Fruit fly (Drosophila melanogaster) whole organism, embryonic: Measurements from ENCODE around the gene dnc.

Experiments used
- Awh ChIP-seq: fragments of 200-800 bp; sonication (Bioruptor generic); IDR thresholded peaks from 2 replicates; pipeline ENCODE4, ENCODE4 v1.3.6; 2022; ENCODE audit warnings: missing biosample characterization, missing genetic modification characterization
- B-H1 ChIP-seq: fragments of 200-800 bp; sonication (Bioruptor generic); IDR thresholded peaks from 3 replicates; pipeline ENCODE4 v1.3.6; 2022; ENCODE audit warnings: missing biosample characterization, missing genetic modification characterization
- CG12155 ChIP-seq: fragments of 200-800 bp; sonication (Bioruptor generic); optimal IDR thresholded peaks from 3 replicates; lab custom pipeline; 2016; ENCODE audit warnings: missing biosample characterization, missing genetic modification characterization
- CG12236 ChIP-seq: fragments of 200-800 bp; sonication (Bioruptor generic); optimal IDR thresholded peaks from 2 replicates; lab custom pipeline; 2016; ENCODE audit warnings: missing biosample characterization, missing genetic modification characterization
- CG12769 ChIP-seq: fragments of 200-800 bp; sonication (Bioruptor generic); optimal IDR thresholded peaks from 2 replicates; lab custom pipeline; 2019; ENCODE audit warnings: missing biosample characterization, mild to moderate bottlenecking, missing genetic modification characterization, moderate library complexity
- CG12942 ChIP-seq: fragments of 200-800 bp; sonication (Bioruptor generic); optimal IDR thresholded peaks from 3 replicates; lab custom pipeline; 2016; ENCODE audit warnings: missing biosample characterization, missing genetic modification characterization
- CG13123 ChIP-seq: fragments of 200-800 bp; sonication (Bioruptor generic); optimal IDR thresholded peaks from 2 replicates; lab custom pipeline; 2016; ENCODE audit warnings: missing biosample characterization, missing genetic modification characterization
- CG16863 ChIP-seq: fragments of 200-800 bp; sonication (Bioruptor generic); optimal IDR thresholded peaks from 3 replicates; lab custom pipeline; 2016; ENCODE audit warnings: missing biosample characterization, missing genetic modification characterization
- CG17186 ChIP-seq: fragments of 200-800 bp; sonication (Bioruptor generic); optimal IDR thresholded peaks from 3 replicates; lab custom pipeline; 2017; ENCODE audit warnings: missing biosample characterization, missing genetic modification reagents, missing genetic modification characterization
- CG17359 ChIP-seq: fragments of 200-800 bp; sonication (Bioruptor generic); optimal IDR thresholded peaks from 3 replicates; lab custom pipeline; 2018; ENCODE audit warnings: missing biosample characterization, mild to moderate bottlenecking, missing genetic modification characterization, moderate library complexity
- CG17385 ChIP-seq: fragments of 200-800 bp; sonication (Bioruptor generic); optimal IDR thresholded peaks from 3 replicates; lab custom pipeline; 2018; ENCODE audit warnings: missing biosample characterization, mild to moderate bottlenecking, missing genetic modification characterization
- CG17612 ChIP-seq: fragments of 200-800 bp; sonication (Bioruptor generic); IDR thresholded peaks from 2 replicates; pipeline ENCODE4 v1.3.6; 2022; ENCODE audit warnings: missing biosample characterization, missing genetic modification characterization
- CG18011 ChIP-seq: fragments of 200-800 bp; sonication (Bioruptor generic); optimal IDR thresholded peaks from 2 replicates; lab custom pipeline; 2017; ENCODE audit warnings: missing biosample characterization, missing genetic modification characterization, mild to moderate bottlenecking, moderate library complexity, missing genotype
- CG31224 ChIP-seq: fragments of 200-800 bp; sonication (Bioruptor generic); IDR thresholded peaks from 2 replicates; pipeline ENCODE4 v1.3.6; 2022; ENCODE audit warnings: missing biosample characterization, missing genetic modification characterization
- CG3163 ChIP-seq: fragments of 200-800 bp; sonication (Bioruptor generic); optimal IDR thresholded peaks from 3 replicates; lab custom pipeline; 2016; ENCODE audit warnings: missing biosample characterization, missing genetic modification characterization
- CG32767 ChIP-seq: fragments of 200-800 bp; sonication (Bioruptor generic); IDR thresholded peaks from 2 replicates; pipeline ENCODE4 v1.3.6; 2022; ENCODE audit warnings: missing biosample characterization, missing genetic modification characterization
- CG34376 ChIP-seq: fragments of 200-800 bp; sonication (Bioruptor generic); optimal IDR thresholded peaks from 2 replicates; lab custom pipeline; 2018; ENCODE audit warnings: missing biosample characterization, mild to moderate bottlenecking, missing genetic modification characterization
- CG4360 ChIP-seq: fragments of 200-800 bp; sonication (Bioruptor generic); IDR thresholded peaks from 2 replicates; pipeline ENCODE4 v1.3.6; 2022; ENCODE audit warnings: missing biosample characterization, missing genetic modification characterization
- CG6683 ChIP-seq: fragments of 200-800 bp; sonication (Bioruptor generic); optimal IDR thresholded peaks from 2 replicates; lab custom pipeline; 2017; ENCODE audit warnings: missing biosample characterization, mild to moderate bottlenecking, missing genetic modification characterization, missing genetic modification reagents
- CG7556 ChIP-seq: fragments of 200-800 bp; sonication (Bioruptor generic); optimal IDR thresholded peaks from 2 replicates; lab custom pipeline; 2017; ENCODE audit warnings: missing biosample characterization, mild to moderate bottlenecking, missing genetic modification characterization
- Chrac-16 ChIP-seq: fragments of 200-800 bp; sonication (Bioruptor generic); optimal IDR thresholded peaks from 3 replicates; lab custom pipeline; 2016; ENCODE audit warnings: missing biosample characterization, missing genetic modification characterization
- Dll ChIP-seq: fragments of 200-800 bp; sonication (Bioruptor generic); IDR thresholded peaks from 4 replicates; pipeline ENCODE4 v1.3.6; 2022; ENCODE audit warnings: missing biosample characterization, missing genetic modification characterization; ENCODE audit not compliant: partially characterized antibody
- E2f1 ChIP-seq: fragments of 200-800 bp; sonication (Bioruptor generic); IDR thresholded peaks from 2 replicates; pipeline ENCODE4 v1.3.6; 2022; ENCODE audit warnings: missing biosample characterization, missing genetic modification characterization
- Eip74EF ChIP-seq, 2 experiments: fragments of 200-800 bp in 1 of 2; fragments of >200 bp in 1 of 2; sonication (Bioruptor generic) in 1 of 2; optimal IDR thresholded peaks; 2 replicates each; lab custom pipeline; 2017 to 2019; ENCODE audit warnings: missing biosample characterization in 2 of 2, missing genetic modification characterization in 2 of 2, mild to moderate bottlenecking in 1 of 2, moderate library complexity in 1 of 2
- Fer3 ChIP-seq: fragments of 200-800 bp; sonication (Bioruptor generic); optimal IDR thresholded peaks from 2 replicates; lab custom pipeline; 2018; ENCODE audit warnings: missing biosample characterization, mild to moderate bottlenecking, missing genetic modification characterization, moderate library complexity
- Gsc ChIP-seq: fragments of 200-800 bp; sonication (Bioruptor generic); IDR thresholded peaks from 2 replicates; pipeline ENCODE4 v1.3.6; 2022; ENCODE audit warnings: missing biosample characterization, missing genetic modification characterization
- HHEX ChIP-seq: fragments of 200-800 bp; sonication (Bioruptor generic); optimal IDR thresholded peaks from 3 replicates; lab custom pipeline; 2017; ENCODE audit warnings: missing biosample characterization, mild to moderate bottlenecking, missing genetic modification characterization, missing genetic modification reagents
- Myb ChIP-seq: fragments of 200-800 bp; sonication (Bioruptor generic); optimal IDR thresholded peaks from 2 replicates; lab custom pipeline; 2016; ENCODE audit warnings: missing biosample characterization, missing genetic modification characterization
- Nf-YA ChIP-seq: fragments of 200-800 bp; sonication (Bioruptor generic); IDR thresholded peaks from 2 replicates; pipeline ENCODE4 v1.3.6; 2022; ENCODE audit warnings: missing biosample characterization, missing genetic modification characterization
- Vsx1 ChIP-seq: fragments of 200-800 bp; sonication (Bioruptor generic); optimal IDR thresholded peaks from 2 replicates; lab custom pipeline; 2017; ENCODE audit warnings: missing biosample characterization, mild to moderate bottlenecking, missing genetic modification characterization, missing genetic modification reagents
- Xrp1 ChIP-seq: fragments of 200-800 bp; sonication (Bioruptor generic); IDR thresholded peaks from 2 replicates; pipeline ENCODE4 v1.3.6; 2022; ENCODE audit warnings: missing biosample characterization, missing genetic modification characterization
- aop ChIP-seq: fragments of 200-800 bp; sonication (Bioruptor generic); IDR thresholded peaks from 2 replicates; pipeline ENCODE4 v1.3.6; 2022; ENCODE audit warnings: missing biosample characterization, missing genetic modification characterization
- cg ChIP-seq: fragments of 200-800 bp; sonication (Bioruptor generic); optimal IDR thresholded peaks from 3 replicates; lab custom pipeline; 2019; ENCODE audit warnings: missing biosample characterization, mild to moderate bottlenecking, missing genetic modification characterization, moderate library complexity
- chn ChIP-seq: fragments of 200-800 bp; sonication (Bioruptor generic); optimal IDR thresholded peaks from 2 replicates; lab custom pipeline; 2016; ENCODE audit warnings: missing biosample characterization, missing genetic modification characterization
- crc ChIP-seq: fragments of 200-800 bp; sonication (Bioruptor generic); optimal IDR thresholded peaks from 2 replicates; lab custom pipeline; 2016; ENCODE audit warnings: missing biosample characterization, missing genetic modification characterization
- crol ChIP-seq: fragments of 200-800 bp; sonication (Bioruptor generic); IDR thresholded peaks from 2 replicates; pipeline ENCODE4 v1.3.6; 2022; ENCODE audit warnings: missing biosample characterization, missing genetic modification characterization
- dati ChIP-seq: fragments of 200-800 bp; sonication (Bioruptor generic); IDR thresholded peaks from 2 replicates; pipeline ENCODE4 v1.3.6; 2022; ENCODE audit warnings: missing biosample characterization, missing genetic modification characterization
- eyg ChIP-seq: fragments of 200-800 bp; sonication (Bioruptor generic); optimal IDR thresholded peaks from 3 replicates; lab custom pipeline; 2016; ENCODE audit warnings: missing biosample characterization, missing genetic modification characterization
- fd96Cb ChIP-seq: fragments of 200-800 bp; sonication (Bioruptor generic); optimal IDR thresholded peaks from 2 replicates; lab custom pipeline; 2018; ENCODE audit warnings: missing biosample characterization, mild to moderate bottlenecking, missing genetic modification characterization, moderate library complexity
- fu2 ChIP-seq: fragments of 200-800 bp; sonication (Bioruptor generic); optimal IDR thresholded peaks from 2 replicates; lab custom pipeline; 2016; ENCODE audit warnings: missing biosample characterization, missing genetic modification characterization
- hkb ChIP-seq, 2 experiments: fragments of 200-800 bp in 1 of 2; fragments of >200 bp in 1 of 2; sonication (Bioruptor generic) in 1 of 2; IDR thresholded peaks in 1 of 2; optimal IDR thresholded peaks in 1 of 2; 2 replicates each; pipeline versions ENCODE4 v1.3.6 to Lab custom; 2017 to 2022; ENCODE audit warnings: missing biosample characterization in 1 of 2, missing genetic modification characterization in 1 of 2
- kah ChIP-seq: fragments of 200-800 bp; sonication (Bioruptor generic); optimal IDR thresholded peaks from 2 replicates; lab custom pipeline; 2018; ENCODE audit warnings: missing biosample characterization, mild to moderate bottlenecking, missing genetic modification characterization
- kay ChIP-seq: fragments of 200-800 bp; sonication (Bioruptor generic); optimal IDR thresholded peaks from 2 replicates; lab custom pipeline; 2016; ENCODE audit warnings: missing biosample characterization, missing genetic modification characterization
- pho ChIP-seq: fragments of 200-800 bp; sonication (Bioruptor generic); optimal IDR thresholded peaks from 2 replicates; lab custom pipeline; 2016; ENCODE audit warnings: missing biosample characterization, missing genetic modification characterization
- pita ChIP-seq: fragments of 200-800 bp; sonication (Bioruptor generic); optimal IDR thresholded peaks from 2 replicates; lab custom pipeline; 2017; ENCODE audit warnings: missing biosample characterization, mild to moderate bottlenecking, missing genetic modification characterization
- pnt ChIP-seq: fragments of 200-800 bp; sonication (Bioruptor generic); optimal IDR thresholded peaks from 3 replicates; lab custom pipeline; 2016; ENCODE audit warnings: missing biosample characterization, missing genetic modification characterization
- tap ChIP-seq: fragments of 200-800 bp; optimal IDR thresholded peaks from 3 replicates; lab custom pipeline; 2019; ENCODE audit warnings: missing biosample characterization, mild to moderate bottlenecking, missing genetic modification characterization, moderate library complexity
- tx ChIP-seq: fragments of 200-800 bp; sonication (Bioruptor generic); optimal IDR thresholded peaks from 2 replicates; lab custom pipeline; 2016; ENCODE audit warnings: missing biosample characterization, missing genetic modification characterization

Gene dnc

dm6 chrX:3288909-3289706, 112.9 kb downstream of the dnc start (continued):
- TF ChIP-seq kay (GFP tag; lab: Kevin White, UChicago) (no peak), E2f1 (peak; percentile 23), aop (GFP tag; lab: Robert Waterston, UW) (no peak), CG12942 (GFP tag; lab: Kevin White, UChicago) (no peak), Nf-YA (GFP tag; lab: Robert Waterston, UW) (no peak)

- no peak for TF ChIP-seq B-H1 (GFP tag; lab: Robert Waterston, UW)
- TF ChIP-seq tap, result no peak
- TF ChIP-seq CG34376 (GFP tag; lab: Kevin White, UChicago), result no peak
- TF ChIP-seq cg (GFP tag; lab: Kevin White, UChicago), result peak; percentile 36
- TF ChIP-seq crc, result no peak
- TF ChIP-seq Chrac-16 (GFP tag; lab: Kevin White, UChicago), result no peak
- no peak for TF ChIP-seq CG17359 (tag; lab: Kevin White, UChicago)
- no peak for TF ChIP-seq CG12769 (tag; lab: Kevin White, UChicago)
- peak; percentile 17 for TF ChIP-seq CG17385 (GFP tag; lab: Kevin White, UChicago)
- no peak for TF ChIP-seq CG6683 (GFP tag; lab: Kevin White, UChicago)
- no peak for TF ChIP-seq fd96Cb
- TF ChIP-seq CG32767 (GFP tag; lab: Robert Waterston, UW), result no peak
- no peak for TF ChIP-seq Xrp1 (GFP tag; lab: Robert Waterston, UW)
- TF ChIP-seq fu2 (GFP tag; lab: Kevin White, UChicago), result no peak
- no peak for TF ChIP-seq pnt (GFP tag; lab: Kevin White, UChicago)
- TF ChIP-seq Fer3, result no peak
- TF ChIP-seq chn (GFP tag; lab: Kevin White, UChicago), result no peak
- TF ChIP-seq pita (GFP tag; lab: Kevin White, UChicago), result no peak
- no peak for TF ChIP-seq pho
- no peak for TF ChIP-seq hkb (optimal IDR thresholded peaks at IDR 0.05; lab: Kevin White, UChicago)
- no peak for TF ChIP-seq hkb (GFP tag; IDR thresholded peaks at IDR 0.05; lab: Robert Waterston, UW)
- no peak for TF ChIP-seq Eip74EF (GFP tag; optimal IDR thresholded peaks at IDR 0.05; lab: Kevin White, UChicago)
- TF ChIP-seq Vsx1 (GFP tag; lab: Kevin White, UChicago), result no peak
- no peak for TF ChIP-seq kah (GFP tag; lab: Kevin White, UChicago)
- TF ChIP-seq CG16863 (GFP tag; lab: Kevin White, UChicago), result no peak
- TF ChIP-seq CG3163 (GFP tag; lab: Kevin White, UChicago), result no peak
- no peak for TF ChIP-seq Awh
- no peak for TF ChIP-seq HHEX
- no peak for TF ChIP-seq tx (GFP tag; lab: Kevin White, UChicago)
- TF ChIP-seq dati (GFP tag; lab: Robert Waterston, UW), result no peak
- no peak for TF ChIP-seq Gsc (GFP tag; lab: Robert Waterston, UW)
- no peak for TF ChIP-seq CG31224 (GFP tag; lab: Robert Waterston, UW)
- TF ChIP-seq CG17186 (GFP tag; lab: Kevin White, UChicago), result no peak
- TF ChIP-seq eyg (GFP tag; lab: Kevin White, UChicago), result no peak
- no peak for TF ChIP-seq CG18011 (GFP tag; lab: Kevin White, UChicago)
- TF ChIP-seq CG12236 (GFP tag; lab: Kevin White, UChicago), result no peak
- peak; percentile 75 for TF ChIP-seq CG4360
- TF ChIP-seq CG17612, result no peak
- no peak for TF ChIP-seq Myb (GFP tag; lab: Kevin White, UChicago)
- TF ChIP-seq CG12155 (GFP tag; lab: Kevin White, UChicago), result no peak
- TF ChIP-seq CG7556 (GFP tag; lab: Kevin White, UChicago), result no peak
- TF ChIP-seq crol, result 0 out of 2 replicates have a peak, but pooled peaks have one; percentile 15
- no peak for TF ChIP-seq CG13123 (GFP tag; lab: Kevin White, UChicago)
- no peak for TF ChIP-seq Dll (GFP tag; lab: Robert Waterston, UW)
Observed at dm6 chrX:3291071-3291660, 114.9 kb downstream of the dnc start.
